Fruit fly (Drosophila melanogaster) whole organism, embryonic: Measurements from ENCODE around the gene mRpS2.

ENCODE experiments used
- Ada2b ChIP-seq: fragments of 200-800 bp; sonication (Bioruptor generic); IDR thresholded peaks from 2 replicates; pipeline ENCODE4 v1.3.6; 2022; ENCODE audit warnings: missing biosample characterization, missing genetic modification characterization
- Aef1 ChIP-seq: fragments of 200-800 bp; sonication (Bioruptor generic); IDR thresholded peaks from 3 replicates; pipeline ENCODE4 v1.3.6; 2022; ENCODE audit warnings: missing biosample characterization, missing genetic modification characterization
- Asciz ChIP-seq: fragments of 200-800 bp; sonication (Bioruptor generic); optimal IDR thresholded peaks from 2 replicates; lab custom pipeline; 2017; ENCODE audit warnings: missing biosample characterization, mild to moderate bottlenecking, missing genetic modification characterization, missing genetic modification reagents
- Bdp1 ChIP-seq: fragments of 200-800 bp; sonication (Bioruptor generic); optimal IDR thresholded peaks from 3 replicates; lab custom pipeline; 2016; ENCODE audit warnings: missing biosample characterization, missing genetic modification characterization
- CG10147 ChIP-seq: fragments of 200-800 bp; sonication (Bioruptor generic); optimal IDR thresholded peaks from 2 replicates; lab custom pipeline; 2019; ENCODE audit warnings: missing biosample characterization, mild to moderate bottlenecking, missing genetic modification characterization, moderate library complexity
- CG10209 ChIP-seq: fragments of 200-800 bp; sonication (Bioruptor generic); optimal IDR thresholded peaks from 3 replicates; lab custom pipeline; 2017; ENCODE audit warnings: missing biosample characterization, mild to moderate bottlenecking, missing genetic modification characterization, missing genetic modification reagents
- CG10462 ChIP-seq: fragments of 200-800 bp; sonication (Bioruptor generic); optimal IDR thresholded peaks from 2 replicates; lab custom pipeline; 2016; ENCODE audit warnings: missing biosample characterization, missing genetic modification characterization
- CG10654 ChIP-seq: fragments of 200-800 bp; sonication (Bioruptor generic); optimal IDR thresholded peaks from 2 replicates; lab custom pipeline; 2016; ENCODE audit warnings: missing biosample characterization, missing genetic modification characterization
- CG12104 ChIP-seq: fragments of 200-800 bp; sonication (Bioruptor generic); optimal IDR thresholded peaks from 3 replicates; lab custom pipeline; 2016; ENCODE audit warnings: missing biosample characterization, missing genetic modification characterization
- CG1529 ChIP-seq: fragments of 200-800 bp; sonication (Bioruptor generic); optimal IDR thresholded peaks from 3 replicates; lab custom pipeline; 2018; ENCODE audit warnings: missing biosample characterization, missing genetic modification characterization
- CG1603 ChIP-seq: fragments of 200-800 bp; sonication (Bioruptor generic); optimal IDR thresholded peaks from 2 replicates; lab custom pipeline; 2019; ENCODE audit warnings: missing biosample characterization, mild to moderate bottlenecking, missing genetic modification characterization, moderate library complexity
- CG1647 ChIP-seq: fragments of 200-800 bp; sonication (Bioruptor generic); optimal IDR thresholded peaks from 3 replicates; lab custom pipeline; 2016; ENCODE audit warnings: missing biosample characterization, missing genetic modification characterization
- CG17385 ChIP-seq: fragments of 200-800 bp; sonication (Bioruptor generic); optimal IDR thresholded peaks from 3 replicates; lab custom pipeline; 2018; ENCODE audit warnings: missing biosample characterization, mild to moderate bottlenecking, missing genetic modification characterization
- CG18599 ChIP-seq: fragments of 200-800 bp; sonication (Bioruptor generic); optimal IDR thresholded peaks from 3 replicates; lab custom pipeline; 2017; ENCODE audit warnings: missing biosample characterization, missing genetic modification characterization, mild to moderate bottlenecking, moderate library complexity, missing genetic modification reagents
- CG2120 ChIP-seq: fragments of 200-800 bp; sonication (Bioruptor generic); optimal IDR thresholded peaks from 3 replicates; lab custom pipeline; 2016; ENCODE audit warnings: missing biosample characterization, missing genetic modification characterization
- CG2712 ChIP-seq: fragments of 200-800 bp; optimal IDR thresholded peaks from 3 replicates; lab custom pipeline; 2019; ENCODE audit warnings: missing biosample characterization, mild to moderate bottlenecking, missing genetic modification characterization, moderate library complexity
- CG3281 ChIP-seq: fragments of 200-800 bp; sonication (Bioruptor generic); optimal IDR thresholded peaks from 3 replicates; lab custom pipeline; 2017; ENCODE audit warnings: missing biosample characterization, mild to moderate bottlenecking, missing genetic modification characterization
- CG6813 ChIP-seq: fragments of 200-800 bp; sonication (Bioruptor generic); optimal IDR thresholded peaks from 2 replicates; lab custom pipeline; 2017; ENCODE audit warnings: missing biosample characterization, missing genetic modification characterization, mild to moderate bottlenecking, moderate library complexity, missing genetic modification reagents
- CTCF ChIP-seq: fragments of 200-800 bp; sonication (Bioruptor generic); optimal IDR thresholded peaks from 2 replicates; lab custom pipeline; 2017; ENCODE audit warnings: missing biosample characterization, mild to moderate bottlenecking, missing genetic modification characterization, moderate library complexity
- Dek ChIP-seq: fragments of 200-800 bp; sonication (Bioruptor generic); optimal IDR thresholded peaks from 3 replicates; lab custom pipeline; 2019; ENCODE audit warnings: missing biosample characterization, mild to moderate bottlenecking, missing genetic modification characterization, moderate library complexity
- Dfd ChIP-seq, 2 experiments: fragments of >200 bp; optimal IDR thresholded peaks; 2 replicates each; lab custom pipeline; 2017; ENCODE audit warnings: missing biosample characterization in 2 of 2, missing genetic modification characterization in 2 of 2
- Drgx ChIP-seq: fragments of 200-800 bp; sonication (Bioruptor generic); IDR thresholded peaks from 2 replicates; pipeline ENCODE4 v1.3.6; 2022; ENCODE audit warnings: missing biosample characterization, missing genetic modification characterization
- Hmx ChIP-seq: fragments of 200-800 bp; sonication (Bioruptor generic); optimal IDR thresholded peaks from 2 replicates; lab custom pipeline; 2016; ENCODE audit warnings: missing biosample characterization, missing genetic modification characterization
- Pdp1 ChIP-seq, 2 experiments: fragments of 200-800 bp; sonication (Bioruptor generic); optimal IDR thresholded peaks; 3 replicates each; lab custom pipeline; 2016; ENCODE audit warnings: missing biosample characterization in 2 of 2, missing genetic modification characterization in 2 of 2, mild to moderate bottlenecking in 1 of 2, moderate library complexity in 1 of 2
- Ravus ChIP-seq: fragments of 200-800 bp; sonication (Bioruptor generic); IDR thresholded peaks from 2 replicates; pipeline ENCODE4 v1.3.6; 2022; ENCODE audit warnings: missing biosample characterization, missing genetic modification characterization
- Rfx ChIP-seq: fragments of 200-800 bp; sonication (Bioruptor generic); IDR thresholded peaks from 2 replicates; pipeline ENCODE4 v1.3.6; 2022; ENCODE audit warnings: missing biosample characterization, missing genetic modification characterization
- Sox100B ChIP-seq: fragments of 200-800 bp; sonication (Bioruptor generic); optimal IDR thresholded peaks from 3 replicates; lab custom pipeline; 2018; ENCODE audit warnings: missing biosample characterization, mild to moderate bottlenecking, missing genetic modification characterization
- ase ChIP-seq: fragments of 200-800 bp; sonication (Bioruptor generic); IDR thresholded peaks from 3 replicates; pipeline ENCODE4 v1.3.6; 2022; ENCODE audit warnings: missing biosample characterization, missing genetic modification characterization
- az2 ChIP-seq: fragments of 200-800 bp; sonication (Bioruptor generic); optimal IDR thresholded peaks from 3 replicates; lab custom pipeline; 2016; ENCODE audit warnings: missing biosample characterization, missing genetic modification characterization
- btn ChIP-seq: fragments of 200-800 bp; sonication (Bioruptor generic); optimal IDR thresholded peaks from 2 replicates; lab custom pipeline; 2016; ENCODE audit warnings: missing biosample characterization, missing genetic modification characterization
- cg ChIP-seq: fragments of 200-800 bp; sonication (Bioruptor generic); optimal IDR thresholded peaks from 3 replicates; lab custom pipeline; 2019; ENCODE audit warnings: missing biosample characterization, mild to moderate bottlenecking, missing genetic modification characterization, moderate library complexity
- chinmo ChIP-seq: fragments of 200-800 bp; sonication (Bioruptor generic); IDR thresholded peaks from 4 replicates; pipeline ENCODE4 v1.3.6; 2022; ENCODE audit warnings: missing biosample characterization, missing genetic modification characterization; ENCODE audit not compliant: partially characterized antibody
- ci ChIP-seq: fragments of 200-800 bp; sonication (Bioruptor generic); IDR thresholded peaks from 3 replicates; pipeline ENCODE4 v1.3.6; 2022; ENCODE audit warnings: missing biosample characterization, missing genetic modification characterization
- corto ChIP-seq: fragments of 200-800 bp; sonication (Bioruptor generic); optimal IDR thresholded peaks from 2 replicates; lab custom pipeline; 2016; ENCODE audit warnings: missing biosample characterization, mild to moderate bottlenecking, missing genetic modification characterization, moderate library complexity
- dati ChIP-seq: fragments of 200-800 bp; sonication (Bioruptor generic); IDR thresholded peaks from 2 replicates; pipeline ENCODE4 v1.3.6; 2022; ENCODE audit warnings: missing biosample characterization, missing genetic modification characterization
- dmrt11E ChIP-seq: fragments of 200-800 bp; sonication (Bioruptor generic); optimal IDR thresholded peaks from 3 replicates; lab custom pipeline; 2018; ENCODE audit warnings: missing biosample characterization, mild to moderate bottlenecking, missing genetic modification characterization, moderate library complexity
- esg ChIP-seq: fragments of 200-800 bp; sonication (Bioruptor generic); conservative IDR thresholded peaks from 2 replicates; pipeline ENCODE4 v1.3.6; 2022; ENCODE audit warnings: missing biosample characterization, missing genetic modification characterization
- eyg ChIP-seq: fragments of 200-800 bp; sonication (Bioruptor generic); optimal IDR thresholded peaks from 3 replicates; lab custom pipeline; 2016; ENCODE audit warnings: missing biosample characterization, missing genetic modification characterization
- kay ChIP-seq: fragments of 200-800 bp; sonication (Bioruptor generic); optimal IDR thresholded peaks from 2 replicates; lab custom pipeline; 2016; ENCODE audit warnings: missing biosample characterization, missing genetic modification characterization
- lab ChIP-seq: fragments of 200-800 bp; sonication (Bioruptor generic); optimal IDR thresholded peaks from 3 replicates; lab custom pipeline; 2017; ENCODE audit warnings: missing biosample characterization, missing genetic modification characterization, mild to moderate bottlenecking, moderate library complexity, missing genetic modification reagents
- pb ChIP-seq: fragments of 200-800 bp; sonication (Bioruptor generic); optimal IDR thresholded peaks from 3 replicates; lab custom pipeline; 2016; ENCODE audit warnings: missing biosample characterization, missing genetic modification characterization
- prd ChIP-seq, 3 experiments: fragments of >200 bp in 2 of 3; fragments of 200-800 bp in 1 of 3; sonication (Bioruptor generic) in 1 of 3; optimal IDR thresholded peaks in 2 of 3; IDR thresholded peaks in 1 of 3; 2 replicates in 2 of 3; 3 replicates in 1 of 3; pipeline versions ENCODE4 v1.3.6 to Lab custom; 2017 to 2022; ENCODE audit warnings: missing biosample characterization in 1 of 3, missing genetic modification characterization in 1 of 3
- pros ChIP-seq: fragments of 200-800 bp; sonication (Bioruptor generic); optimal IDR thresholded peaks from 3 replicates; lab custom pipeline; 2019; ENCODE audit warnings: missing biosample characterization, mild to moderate bottlenecking, missing genetic modification characterization, moderate library complexity
- pzg ChIP-seq: fragments of 200-800 bp; sonication (Bioruptor generic); optimal IDR thresholded peaks from 3 replicates; lab custom pipeline; 2018; ENCODE audit warnings: missing biosample characterization, mild to moderate bottlenecking, missing genetic modification characterization, moderate library complexity
- row ChIP-seq: fragments of 200-800 bp; sonication (Bioruptor generic); IDR thresholded peaks from 3 replicates; pipeline ENCODE4 v1.3.6; 2022; ENCODE audit warnings: missing biosample characterization, missing genetic modification characterization
- sens ChIP-seq: fragments of 200-800 bp; sonication (Bioruptor generic); peaks from one replicate; lab custom pipeline; 2016; ENCODE audit warnings: missing biosample characterization, missing genetic modification characterization
- usp ChIP-seq: fragments of >200 bp; optimal IDR thresholded peaks from 2 replicates; lab custom pipeline; 2017; ENCODE audit warnings: missing biosample characterization, missing genetic modification characterization
- vfl ChIP-seq: fragments of 200-800 bp; sonication (Bioruptor generic); optimal IDR thresholded peaks from 2 replicates; lab custom pipeline; 2016; ENCODE audit warnings: missing biosample characterization, missing genetic modification characterization
- yki ChIP-seq: fragments of >200 bp; optimal IDR thresholded peaks from 3 replicates; lab custom pipeline; 2018
- zf30C ChIP-seq: fragments of 200-800 bp; sonication (Bioruptor generic); optimal IDR thresholded peaks from 3 replicates; lab custom pipeline; 2018; ENCODE audit warnings: missing biosample characterization, mild to moderate bottlenecking, missing genetic modification characterization

mRpS2 gene

dm6 chr2L:4847191-4847853 lies 2.9 kb downstream of the mRpS2 start, which contains the start of the genes mxt and CG11927 (continued):
- TF ChIP-seq prd (optimal IDR thresholded peaks at IDR 0.05; lab: Kevin White, UChicago) (no peak), prd (GFP tag; IDR thresholded peaks at IDR 0.05; lab: Robert Waterston, UW) (peak; percentile 65; the same call in 2 of the 3 replicates), pb (GFP tag; lab: Kevin White, UChicago) (no peak), CG12104 (GFP tag; lab: Kevin White, UChicago) (peak; percentile 26), ase (GFP tag; lab: Robert Waterston, UW) (0 out of 3 replicates have a peak, but pooled peaks have one; percentile 29), lab (GFP tag; lab: Kevin White, UChicago) (no peak), CG2712 (tag; lab: Kevin White, UChicago) (peak; percentile 37), CG10209 (no peak), cg (no peak), dmrt11E (tag; lab: Kevin White, UChicago) (peak; percentile 29), kay (GFP tag; lab: Kevin White, UChicago) (peak; percentile 37), Ada2b (GFP tag; lab: Robert Waterston, UW) (no peak), Dek (no peak), pros (GFP tag; lab: Kevin White, UChicago) (no peak), Aef1 (GFP tag; lab: Robert Waterston, UW) (peak; percentile 20; the same call in 2 of the 3 replicates), CG3281 (no peak), CG2120 (GFP tag; lab: Kevin White, UChicago) (peak; percentile 73), pzg (GFP tag; lab: Kevin White, UChicago) (peak; percentile 45), CG1529 (GFP tag; lab: Kevin White, UChicago) (no peak), sens (GFP tag; lab: Kevin White, UChicago) (peak; percentile 90), usp (no peak), Dfd (GFP tag; optimal IDR thresholded peaks at IDR 0.05; lab: Kevin White, UChicago) (no peak), CTCF (peak; percentile 4), Pdp1 (GFP tag; optimal IDR thresholded peaks at IDR 0.05; lab: Kevin White, UChicago) (peak in 1 of 2 experiments; percentile 30), vfl (GFP tag; lab: Kevin White, UChicago) (peak; percentile 8), CG10147 (GFP tag; lab: Kevin White, UChicago) (peak; percentile 24), corto (GFP tag; lab: Kevin White, UChicago) (no peak), CG10654 (peak; percentile 38), row (GFP tag; lab: Robert Waterston, UW) (peak; percentile 80), Hmx (GFP tag; lab: Kevin White, UChicago) (no peak), Sox100B (GFP tag; lab: Kevin White, UChicago) (no peak), CG6813 (GFP tag; lab: Kevin White, UChicago) (no peak), CG18599 (no peak), chinmo (GFP tag; lab: Robert Waterston, UW) (0 out of 4 replicates have a peak, but pooled peaks have one; percentile 63), CG1603 (tag; lab: Kevin White, UChicago) (no peak), CG1647 (peak; percentile 31), Drgx (no peak), zf30C (GFP tag; lab: Kevin White, UChicago) (no peak), Asciz (GFP tag; lab: Kevin White, UChicago) (no peak), Rfx (GFP tag; lab: Robert Waterston, UW) (peak; percentile 80), dati (GFP tag; lab: Robert Waterston, UW) (no peak), az2 (peak; percentile 68), Bdp1 (GFP tag; lab: Kevin White, UChicago) (no peak), yki (lab: Kevin White, UChicago) (no peak), CG17385 (no peak), ci (GFP tag; lab: Robert Waterston, UW) (peak; percentile 72), esg (peak; percentile 30; the same call in 1 of the 2 replicates), CG10462 (GFP tag; lab: Kevin White, UChicago) (no peak), Ravus (GFP tag; lab: Robert Waterston, UW) (no peak), btn (GFP tag; lab: Kevin White, UChicago) (no peak), eyg (GFP tag; lab: Kevin White, UChicago) (no peak)
